Worm (Caenorhabditis elegans) whole organism, mixed stage, embryonic: ENCODE data around the gene abu-2.

Experiments used
- blmp-1 ChIP-seq: fragments of 150-350 bp; optimal IDR thresholded peaks from 2 replicates; lab custom pipeline; 2014; ENCODE audit warnings: missing biosample characterization, missing genetic modification characterization
- cnd-1 ChIP-seq: fragments of 200-800 bp; sonication (Bioruptor generic); optimal IDR thresholded peaks from 2 replicates; lab custom pipeline; 2018; ENCODE audit warnings: mild to moderate bottlenecking, missing genetic modification characterization, missing compliant biosample characterization
- lsy-2 ChIP-seq: fragments of 150-350 bp; optimal IDR thresholded peaks from 2 replicates; lab custom pipeline; 2014; ENCODE audit warnings: missing biosample characterization, missing genetic modification characterization
- mab-5 ChIP-seq: fragments of 150-350 bp; optimal IDR thresholded peaks from 2 replicates; lab custom pipeline; 2014; ENCODE audit warnings: missing biosample characterization, missing genetic modification characterization
- nhr-12 ChIP-seq: fragments of 150-350 bp; optimal IDR thresholded peaks from 2 replicates; lab custom pipeline; 2014; ENCODE audit warnings: missing biosample characterization, missing genetic modification characterization
- nhr-2 ChIP-seq: fragments of 150-350 bp; optimal IDR thresholded peaks from 2 replicates; lab custom pipeline; 2014; ENCODE audit warnings: missing biosample characterization, missing genetic modification characterization
- nhr-237 ChIP-seq: fragments of 150-350 bp; optimal IDR thresholded peaks from 2 replicates; lab custom pipeline; 2014; ENCODE audit warnings: missing biosample characterization, missing genetic modification characterization
- nhr-28 ChIP-seq: fragments of 150-350 bp; optimal IDR thresholded peaks from 2 replicates; lab custom pipeline; 2014; ENCODE audit warnings: missing biosample characterization, missing genetic modification characterization
- nhr-76 ChIP-seq: sonication (generic microtip); optimal IDR thresholded peaks from 2 replicates; lab custom pipeline; 2017; ENCODE audit warnings: missing biosample characterization, missing genetic modification characterization
- pha-4 ChIP-seq: fragments of 150-350 bp; optimal IDR thresholded peaks from 2 replicates; lab custom pipeline; 2018; ENCODE audit warnings: missing biosample characterization, missing genetic modification reagents, missing genetic modification characterization
- tbx-8 ChIP-seq: fragments of 200-800 bp; sonication (Bioruptor generic); optimal IDR thresholded peaks from 2 replicates; lab custom pipeline; 2018; ENCODE audit warnings: mild to moderate bottlenecking, missing genetic modification characterization, moderate library complexity, missing compliant biosample characterization
- unc-39 ChIP-seq: fragments of 150-350 bp; optimal IDR thresholded peaks from 2 replicates; lab custom pipeline; 2014; ENCODE audit warnings: missing biosample characterization, missing genetic modification characterization
- ztf-11 ChIP-seq: fragments of 150-350 bp; optimal IDR thresholded peaks from 2 replicates; lab custom pipeline; 2014; ENCODE audit warnings: missing biosample characterization, missing genetic modification characterization

- TF ChIP-seq pha-4 (no peak), nhr-28 (tag; lab: Kevin White, UChicago) (no peak), nhr-237 (no peak), nhr-76 (tag; lab: Kevin White, UChicago) (no peak), nhr-12 (tag; lab: Kevin White, UChicago) (no peak), ztf-11 (no peak), nhr-2 (tag; lab: Kevin White, UChicago) (no peak), lsy-2 (tag; lab: Kevin White, UChicago) (no peak), mab-5 (tag; lab: Kevin White, UChicago) (no peak), unc-39 (tag; lab: Kevin White, UChicago) (no peak), blmp-1 (tag; lab: Kevin White, UChicago) (no peak), cnd-1 (tag; lab: Kevin White, UChicago) (no peak), tbx-8 (GFP tag; lab: Kevin White, UChicago) (no peak)
Observed at ce11 chrX:1451240-1451639, 40.8 kb upstream of the abu-2 start.
